Worm (Caenorhabditis elegans): ENCODE data around the gene txt-8.

DNA sequence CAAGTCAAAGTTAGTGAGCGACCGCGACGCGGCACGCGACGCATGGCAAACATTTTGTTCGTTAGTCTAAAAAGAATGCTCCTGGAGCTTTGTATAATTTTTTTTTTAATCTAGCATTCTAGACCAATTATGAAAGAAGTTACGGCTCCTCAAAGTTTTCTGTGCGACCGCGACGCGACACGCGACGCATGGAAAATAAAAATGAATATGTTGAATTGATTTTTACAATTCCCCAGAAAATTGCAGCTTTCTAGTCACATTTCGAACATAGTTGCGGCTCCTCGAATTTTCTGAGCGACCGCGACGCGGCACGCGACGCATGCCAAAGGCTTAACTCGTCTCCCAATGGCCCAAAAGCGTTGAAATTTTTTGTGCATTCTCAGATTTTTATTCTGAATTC is 10.3 kb downstream of the txt-8 start, which contains the start of gene ZK262.4:
- TF ChIP-seq unc-62 (GFP tag; optimal IDR thresholded peaks at IDR 0.05), result no peak
- TF ChIP-seq ama-1 (optimal IDR thresholded peaks at IDR 0.05), result no peak
- TF ChIP-seq nhr-237 (tag; optimal IDR thresholded peaks at IDR 0.05), result no peak
- no peak for TF ChIP-seq nhr-76 (tag; optimal IDR thresholded peaks at IDR 0.05)
- TF ChIP-seq ztf-4 (tag; optimal IDR thresholded peaks at IDR 0.05), result no peak
- TF ChIP-seq elt-3 (tag; optimal IDR thresholded peaks at IDR 0.05), result no peak
- TF ChIP-seq fos-1 (tag; optimal IDR thresholded peaks at IDR 0.05), result no peak
- TF ChIP-seq lin-15B (tag; optimal IDR thresholded peaks at IDR 0.05), result no peak
- no peak for TF ChIP-seq nhr-19 (GFP tag; conservative IDR thresholded peaks at IDR 0.05)
- no peak for TF ChIP-seq F16B12.6 (tag; optimal IDR thresholded peaks at IDR 0.05)
- no peak for TF ChIP-seq sox-4 (tag; optimal IDR thresholded peaks at IDR 0.05)
- TF ChIP-seq ztf-11 (tag; optimal IDR thresholded peaks at IDR 0.05), result no peak
- TF ChIP-seq egl-27 (tag; optimal IDR thresholded peaks at IDR 0.05), result no peak
- no peak for TF ChIP-seq unc-86 (tag; optimal IDR thresholded peaks at IDR 0.05)
